Worm (Caenorhabditis elegans) whole organism, L1 larva: ENCODE measurements around the gene F53F8.4.
A peak's percentile ranks its signal among the peaks of the same experiment; 100 is the strongest.

Source experiments
- C04F5.9 ChIP-seq: sonication (generic microtip); optimal IDR thresholded peaks from 2 replicates; lab custom pipeline; 2016; ENCODE audit warnings: missing genetic modification characterization, missing compliant biosample characterization
- C16A3.4 ChIP-seq: fragments of 150-350 bp; optimal IDR thresholded peaks from 2 replicates; lab custom pipeline; 2014; ENCODE audit warnings: missing biosample characterization, missing genetic modification characterization
- F16B12.6 ChIP-seq: fragments of 150-350 bp; optimal IDR thresholded peaks from 2 replicates; lab custom pipeline; 2014; ENCODE audit warnings: missing biosample characterization, missing genetic modification characterization
- aly-2 ChIP-seq: fragments of 150-350 bp; optimal IDR thresholded peaks from 2 replicates; lab custom pipeline; 2014; ENCODE audit warnings: missing biosample characterization, missing genetic modification characterization
- ama-1 ChIP-seq: fragments of 150-350 bp; optimal IDR thresholded peaks from 2 replicates; lab custom pipeline; 2014
- blmp-1 ChIP-seq: fragments of 150-350 bp; optimal IDR thresholded peaks from 2 replicates; lab custom pipeline; 2014; ENCODE audit warnings: missing biosample characterization, missing genetic modification characterization
- ceh-63 ChIP-seq: fragments of 200-800 bp; sonication (Bioruptor generic); optimal IDR thresholded peaks from 2 replicates; lab custom pipeline; 2018; ENCODE audit warnings: mild to moderate bottlenecking, missing genetic modification characterization, missing compliant biosample characterization
- ceh-8 ChIP-seq: fragments of 200-800 bp; sonication (Bioruptor generic); optimal IDR thresholded peaks from 2 replicates; lab custom pipeline; 2018; ENCODE audit warnings: mild to moderate bottlenecking, missing genetic modification characterization, moderate library complexity, missing compliant biosample characterization
- ceh-82 ChIP-seq, 3 experiments: fragments of 150-350 bp in 1 of 3; sonication (generic microtip) in 2 of 3; optimal IDR thresholded peaks; 2 replicates each; lab custom pipeline; 2014 to 2017; ENCODE audit warnings: missing biosample characterization in 3 of 3, missing genetic modification characterization in 3 of 3
- ceh-90 ChIP-seq: sonication (generic microtip); optimal IDR thresholded peaks from 2 replicates; lab custom pipeline; 2016; ENCODE audit warnings: missing genetic modification characterization, missing compliant biosample characterization
- dpl-1 ChIP-seq, 3 experiments: fragments of 150-350 bp in 2 of 3; sonication (generic microtip) in 1 of 3; optimal IDR thresholded peaks; 2 replicates each; lab custom pipeline; 2014 to 2017; ENCODE audit warnings: missing biosample characterization in 3 of 3, missing genetic modification characterization in 3 of 3, missing genetic modification reagents in 3 of 3
- dsc-1 ChIP-seq: sonication (generic microtip); optimal IDR thresholded peaks from 2 replicates; lab custom pipeline; 2016; ENCODE audit warnings: mild to moderate bottlenecking, missing genetic modification characterization, missing compliant biosample characterization
- efl-1 ChIP-seq, 4 experiments: fragments of 150-350 bp; optimal IDR thresholded peaks in 3 of 4; peaks in 1 of 4; 1 replicate in 1 of 4; 2 replicates in 3 of 4; lab custom pipeline; 2014; ENCODE audit warnings: missing biosample characterization in 2 of 4, missing genetic modification characterization in 2 of 4, missing genetic modification reagents in 2 of 4
- egl-13 ChIP-seq: sonication (generic microtip); optimal IDR thresholded peaks from 2 replicates; lab custom pipeline; 2016; ENCODE audit warnings: missing genotype, missing genetic modification reagents, missing genetic modification characterization, missing compliant biosample characterization
- egl-27 ChIP-seq, 2 experiments: fragments of 150-350 bp in 1 of 2; sonication (generic microtip); optimal IDR thresholded peaks; 3 replicates each; lab custom pipeline; 2017 to 2018; ENCODE audit warnings: missing biosample characterization in 2 of 2, missing genetic modification characterization in 2 of 2, missing genetic modification reagents in 2 of 2
- elt-2 ChIP-seq: sonication (generic microtip); optimal IDR thresholded peaks from 2 replicates; lab custom pipeline; 2016; ENCODE audit warnings: missing genetic modification characterization, mild to moderate bottlenecking, inconsistent platforms, missing compliant biosample characterization, missing genetic modification reagents
- elt-3 ChIP-seq, 6 experiments: fragments of 150-350 bp in 1 of 6; sonication (generic microtip); optimal IDR thresholded peaks; 2 replicates each; lab custom pipeline; 2017 to 2018; ENCODE audit warnings: missing biosample characterization in 6 of 6, missing genetic modification characterization in 6 of 6, inconsistent platforms in 1 of 6
- ets-5 ChIP-seq: fragments of 200-800 bp; sonication (Bioruptor generic); IDR thresholded peaks from 2 replicates; pipeline ENCODE4 v1.3.6; 2022; ENCODE audit warnings: missing genetic modification characterization, missing compliant biosample characterization
- fkh-10 ChIP-seq: sonication (generic microtip); optimal IDR thresholded peaks from 2 replicates; lab custom pipeline; 2017; ENCODE audit warnings: missing biosample characterization, missing genetic modification reagents, missing genetic modification characterization
- fkh-8 ChIP-seq: sonication (generic microtip); optimal IDR thresholded peaks from 2 replicates; lab custom pipeline; 2016; ENCODE audit warnings: mild to moderate bottlenecking, missing genetic modification characterization, missing compliant biosample characterization
- fos-1 ChIP-seq: fragments of 150-350 bp; optimal IDR thresholded peaks from 2 replicates; lab custom pipeline; 2014; ENCODE audit warnings: missing biosample characterization, missing genetic modification characterization
- hpl-2 ChIP-seq: fragments of 150-350 bp; optimal IDR thresholded peaks from 2 replicates; lab custom pipeline; 2014; ENCODE audit warnings: missing biosample characterization, missing genetic modification reagents, missing genetic modification characterization
- jun-1 ChIP-seq: fragments of 150-350 bp; optimal IDR thresholded peaks from 2 replicates; lab custom pipeline; 2014; ENCODE audit warnings: missing biosample characterization, missing genetic modification reagents, missing genetic modification characterization
- lin-14 ChIP-seq: fragments of 200-800 bp; sonication (Bioruptor generic); optimal IDR thresholded peaks from 2 replicates; lab custom pipeline; 2018; ENCODE audit warnings: mild to moderate bottlenecking, missing genetic modification characterization, moderate library complexity, missing compliant biosample characterization
- lin-15B ChIP-seq: fragments of 150-350 bp; sonication (generic microtip); optimal IDR thresholded peaks from 3 replicates; lab custom pipeline; 2014; ENCODE audit warnings: missing biosample characterization, missing genetic modification characterization
- lir-3 ChIP-seq: sonication (generic microtip); optimal IDR thresholded peaks from 2 replicates; lab custom pipeline; 2016; ENCODE audit warnings: mild to moderate bottlenecking, missing genetic modification characterization, moderate library complexity, missing compliant biosample characterization; ENCODE audit not compliant: poor library complexity
- mef-2 ChIP-seq: fragments of 150-350 bp; optimal IDR thresholded peaks from 2 replicates; lab custom pipeline; 2014; ENCODE audit warnings: missing biosample characterization, missing genetic modification characterization
- mep-1 ChIP-seq: fragments of 150-350 bp; optimal IDR thresholded peaks from 2 replicates; lab custom pipeline; 2014; ENCODE audit warnings: missing biosample characterization, missing genetic modification characterization
- nhr-11 ChIP-seq: fragments of 150-350 bp; optimal IDR thresholded peaks from 2 replicates; lab custom pipeline; 2014; ENCODE audit warnings: missing biosample characterization, missing genetic modification characterization
- nhr-12 ChIP-seq: sonication (generic microtip); optimal IDR thresholded peaks from 2 replicates; lab custom pipeline; 2017; ENCODE audit warnings: missing biosample characterization, missing genetic modification characterization
- nhr-19 ChIP-seq: fragments of 200-800 bp; sonication (Bioruptor generic); conservative IDR thresholded peaks from 2 replicates; pipeline ENCODE4 v1.3.6; 2022; ENCODE audit warnings: missing genetic modification characterization, missing compliant biosample characterization
- nhr-20 ChIP-seq: sonication (generic microtip); optimal IDR thresholded peaks from 2 replicates; lab custom pipeline; 2016; ENCODE audit warnings: mild to moderate bottlenecking, missing genetic modification characterization, missing compliant biosample characterization
- nhr-237 ChIP-seq: fragments of 150-350 bp; optimal IDR thresholded peaks from 2 replicates; lab custom pipeline; 2014; ENCODE audit warnings: missing biosample characterization, missing genetic modification characterization
- nhr-28 ChIP-seq: fragments of 150-350 bp; optimal IDR thresholded peaks from 2 replicates; lab custom pipeline; 2014; ENCODE audit warnings: missing biosample characterization, missing genetic modification characterization
- nhr-47 ChIP-seq: sonication (generic microtip); optimal IDR thresholded peaks from 2 replicates; lab custom pipeline; 2016; ENCODE audit warnings: mild to moderate bottlenecking, missing genetic modification characterization, moderate library complexity, missing compliant biosample characterization
- nhr-71 ChIP-seq: sonication (generic microtip); optimal IDR thresholded peaks from 2 replicates; lab custom pipeline; 2016; ENCODE audit warnings: mild to moderate bottlenecking, missing genetic modification characterization, moderate library complexity, missing compliant biosample characterization
- nhr-76 ChIP-seq: sonication (generic microtip); optimal IDR thresholded peaks from 2 replicates; lab custom pipeline; 2017; ENCODE audit warnings: missing biosample characterization, missing genetic modification characterization
- nhr-85 ChIP-seq: sonication (generic microtip); peaks from one replicate; lab custom pipeline; 2016; ENCODE audit warnings: missing genetic modification characterization, inconsistent platforms, missing compliant biosample characterization
- pag-3 ChIP-seq: sonication (generic microtip); optimal IDR thresholded peaks from 2 replicates; lab custom pipeline; 2017; ENCODE audit warnings: missing genetic modification characterization, mild to moderate bottlenecking, missing compliant biosample characterization, antibody characterized with exemption, borderline replicate concordance; ENCODE audit not compliant: insufficient read depth
- pax-3 ChIP-seq: fragments of 200-800 bp; sonication (Bioruptor generic); optimal IDR thresholded peaks from 2 replicates; lab custom pipeline; 2018; ENCODE audit warnings: mild to moderate bottlenecking, missing genetic modification characterization, moderate library complexity, missing compliant biosample characterization
- pqm-1 ChIP-seq: sonication (generic microtip); optimal IDR thresholded peaks from 3 replicates; lab custom pipeline; 2017; ENCODE audit warnings: missing biosample characterization, missing genetic modification characterization
- snu-23 ChIP-seq: sonication (generic microtip); optimal IDR thresholded peaks from 2 replicates; lab custom pipeline; 2016; ENCODE audit warnings: missing genetic modification characterization, missing compliant biosample characterization
- swsn-7 ChIP-seq: sonication (generic microtip); optimal IDR thresholded peaks from 2 replicates; lab custom pipeline; 2016; ENCODE audit warnings: missing genetic modification characterization, missing compliant biosample characterization
- tlp-1 ChIP-seq: fragments of 150-350 bp; optimal IDR thresholded peaks from 2 replicates; lab custom pipeline; 2014; ENCODE audit warnings: missing biosample characterization, missing genetic modification characterization
- unc-130 ChIP-seq: fragments of 150-350 bp; optimal IDR thresholded peaks from 2 replicates; lab custom pipeline; 2017; ENCODE audit warnings: missing biosample characterization, missing genetic modification characterization, inconsistent platforms
- unc-30 ChIP-seq: sonication (generic microtip); optimal IDR thresholded peaks from 2 replicates; lab custom pipeline; 2017; ENCODE audit warnings: missing biosample characterization, missing genetic modification characterization
- unc-62 ChIP-seq: fragments of 150-350 bp; optimal IDR thresholded peaks from 2 replicates; lab custom pipeline; 2014; ENCODE audit warnings: missing biosample characterization, missing genetic modification reagents, missing genetic modification characterization
- unc-86 ChIP-seq: sonication (generic microtip); optimal IDR thresholded peaks from 2 replicates; lab custom pipeline; 2016; ENCODE audit warnings: missing genetic modification characterization, missing compliant biosample characterization
- unc-98 ChIP-seq: fragments of 200-800 bp; sonication (Bioruptor generic); IDR thresholded peaks from 2 replicates; pipeline ENCODE4 v1.3.6; 2022; ENCODE audit warnings: missing genetic modification characterization, missing compliant biosample characterization
- vab-15 ChIP-seq: sonication (generic microtip); optimal IDR thresholded peaks from 2 replicates; lab custom pipeline; 2017; ENCODE audit warnings: missing genotype, mild to moderate bottlenecking, missing genetic modification characterization, missing compliant biosample characterization
- zag-1 ChIP-seq: fragments of 150-350 bp; optimal IDR thresholded peaks from 2 replicates; lab custom pipeline; 2014; ENCODE audit warnings: missing biosample characterization, missing genetic modification characterization
- zip-4 ChIP-seq: fragments of 200-800 bp; sonication (Bioruptor generic); optimal IDR thresholded peaks from 2 replicates; lab custom pipeline; 2018; ENCODE audit warnings: mild to moderate bottlenecking, missing genetic modification characterization, moderate library complexity, missing compliant biosample characterization
- ztf-11 ChIP-seq, 2 experiments: sonication (generic microtip); optimal IDR thresholded peaks; 2 replicates each; lab custom pipeline; 2016 to 2017; ENCODE audit warnings: missing genetic modification characterization in 2 of 2, missing biosample characterization in 1 of 2, missing compliant biosample characterization in 1 of 2
- ztf-4 ChIP-seq: fragments of 150-350 bp; optimal IDR thresholded peaks from 2 replicates; lab custom pipeline; 2014; ENCODE audit warnings: missing biosample characterization, missing genetic modification characterization

The F53F8.4 gene

DNA sequence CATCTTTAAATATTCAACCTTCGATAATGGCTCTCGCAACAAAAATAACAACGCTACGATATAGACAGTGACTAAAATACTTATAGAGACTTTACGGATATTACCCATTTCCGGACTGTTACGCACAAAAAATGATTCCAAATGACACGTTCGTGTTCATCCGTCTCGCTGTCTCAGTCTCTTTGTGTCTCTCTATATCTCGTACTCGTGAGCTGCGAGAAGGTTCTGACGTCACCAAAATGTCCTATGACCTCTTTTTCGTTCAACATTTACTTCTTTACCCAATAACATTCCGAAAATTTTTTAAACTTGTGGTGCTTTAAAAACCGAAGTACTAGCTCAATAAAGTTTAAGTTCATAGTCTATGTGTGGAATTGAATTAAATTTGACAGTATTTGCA is 18.7 kb upstream of the F53F8.4 start:
- TF ChIP-seq unc-62 (GFP tag; lab: Kevin White, UChicago) (no peak), dsc-1 (no peak), blmp-1 (no peak), nhr-85 (tag; lab: Kevin White, UChicago) (no peak), ama-1 (lab: Kevin White, UChicago) (no peak), nhr-12 (tag; lab: Kevin White, UChicago) (no peak), mef-2 (tag; lab: Kevin White, UChicago) (peak; percentile 0), ceh-63 (no peak), fkh-10 (GFP tag; lab: Kevin White, UChicago) (peak; percentile 12), vab-15 (tag; lab: Kevin White, UChicago) (no peak), lin-15B (tag; lab: Kevin White, UChicago) (no peak), nhr-71 (tag; lab: Kevin White, UChicago) (peak; percentile 66), C16A3.4 (tag; lab: Kevin White, UChicago) (no peak), unc-130 (tag; lab: Kevin White, UChicago) (peak; percentile 10), nhr-47 (tag; lab: Kevin White, UChicago) (peak; percentile 26), ets-5 (GFP tag; lab: Robert Waterston, UW) (no peak), unc-86 (peak; percentile 29), nhr-76 (tag; lab: Kevin White, UChicago) (no peak), nhr-19 (GFP tag; lab: Robert Waterston, UW) (no peak; the same call in none of the 2 replicates), egl-13 (tag; lab: Kevin White, UChicago) (no peak), nhr-237 (no peak), lir-3 (tag; lab: Kevin White, UChicago) (peak; percentile 43), fkh-8 (peak; percentile 47), pag-3 (tag; lab: Kevin White, UChicago) (no peak), lin-14 (GFP tag; lab: Kevin White, UChicago) (peak; percentile 81), zip-4 (no peak), F16B12.6 (tag; lab: Kevin White, UChicago) (no peak), elt-2 (tag; lab: Kevin White, UChicago) (no peak), aly-2 (tag; lab: Kevin White, UChicago) (no peak), ztf-11 (tag; optimal IDR thresholded peaks at IDR 0.05; lab: Kevin White, UChicago) (no peak), nhr-28 (tag; lab: Kevin White, UChicago) (no peak), fos-1 (tag; lab: Kevin White, UChicago) (no peak), pqm-1 (tag; lab: Kevin White, UChicago) (no peak), unc-30 (tag; lab: Kevin White, UChicago) (no peak), ceh-82 (tag; optimal IDR thresholded peaks at IDR 0.05; lab: Kevin White, UChicago) (no peak), hpl-2 (GFP tag; lab: Kevin White, UChicago) (no peak), ceh-8 (GFP tag; lab: Kevin White, UChicago) (no peak), elt-3 (tag; optimal IDR thresholded peaks at IDR 0.05; lab: Kevin White, UChicago) (no peak), nhr-11 (tag; lab: Kevin White, UChicago) (no peak), nhr-20 (tag; lab: Kevin White, UChicago) (no peak), tlp-1 (tag; lab: Kevin White, UChicago) (no peak), dpl-1 (GFP tag; optimal IDR thresholded peaks at IDR 0.05; lab: Kevin White, UChicago) (no peak), zag-1 (tag; lab: Kevin White, UChicago) (no peak), swsn-7 (tag; lab: Kevin White, UChicago) (no peak), mep-1 (tag; lab: Kevin White, UChicago) (no peak), efl-1 (optimal IDR thresholded peaks at IDR 0.05; lab: Kevin White, UChicago) (peak; percentile 18 to 31), efl-1 (GFP tag; optimal IDR thresholded peaks at IDR 0.05 in 1 of 2; lab: Kevin White, UChicago) (no peak), ceh-90 (tag; lab: Kevin White, UChicago) (no peak), ztf-4 (tag; lab: Kevin White, UChicago) (peak; percentile 69), pax-3 (tag; lab: Kevin White, UChicago) (no peak), unc-98 (no peak), snu-23 (GFP tag; lab: Kevin White, UChicago) (peak; percentile 39), egl-27 (tag; optimal IDR thresholded peaks at IDR 0.05; lab: Kevin White, UChicago) (no peak), jun-1 (tag; lab: Kevin White, UChicago) (no peak), C04F5.9 (tag; lab: Kevin White, UChicago) (no peak)
